Fruit fly (Drosophila melanogaster) whole organism, wandering third instar larva: Measurements from ENCODE around the gene Rtca.

Experiments
- Abd-B ChIP-seq: fragments of >200 bp; optimal IDR thresholded peaks from 2 replicates; lab custom pipeline; 2017; ENCODE audit warnings: missing biosample characterization, missing genetic modification characterization
- CG32264 ChIP-seq: fragments of 200-800 bp; sonication (Bioruptor generic); optimal IDR thresholded peaks from 2 replicates; lab custom pipeline; 2016; ENCODE audit warnings: missing biosample characterization, missing genetic modification characterization
- CG9705 ChIP-seq: fragments of 200-800 bp; sonication (Bioruptor generic); optimal IDR thresholded peaks from 2 replicates; lab custom pipeline; 2018; ENCODE audit warnings: missing biosample characterization, mild to moderate bottlenecking, missing genetic modification characterization
- CrebA ChIP-seq: fragments of 200-800 bp; sonication (Bioruptor generic); optimal IDR thresholded peaks from 2 replicates; lab custom pipeline; 2016; ENCODE audit warnings: missing biosample characterization, mild to moderate bottlenecking, missing genetic modification characterization, borderline replicate concordance
- Dfd ChIP-seq: fragments of >200 bp; optimal IDR thresholded peaks from 2 replicates; lab custom pipeline; 2017; ENCODE audit warnings: missing biosample characterization, missing genetic modification characterization
- Dif ChIP-seq: fragments of 200-275, 200-300 bp; sonication (Bioruptor generic); optimal IDR thresholded peaks from 2 replicates; lab custom pipeline; 2018; ENCODE audit warnings: missing biosample characterization, missing genetic modification characterization; ENCODE audit not compliant: partially characterized antibody
- GATAd ChIP-seq: sonication (Bioruptor generic); optimal IDR thresholded peaks from 2 replicates; lab custom pipeline; 2016; ENCODE audit warnings: missing biosample characterization, missing genetic modification characterization
- HLH106 ChIP-seq: fragments of 200-800 bp; optimal IDR thresholded peaks from 3 replicates; lab custom pipeline; 2019; ENCODE audit warnings: missing biosample characterization, mild to moderate bottlenecking, missing genetic modification characterization, moderate library complexity
- Hnf4 ChIP-seq: fragments of 200-800 bp; sonication (Bioruptor generic); optimal IDR thresholded peaks from 2 replicates; lab custom pipeline; 2016; ENCODE audit warnings: missing biosample characterization, mild to moderate bottlenecking, missing genetic modification characterization
- Hr78 ChIP-seq: fragments of >200 bp; optimal IDR thresholded peaks from 2 replicates; lab custom pipeline; 2017; ENCODE audit warnings: missing biosample characterization, missing genetic modification characterization
- Hr83 ChIP-seq: fragments of 200-300 bp; sonication (Bioruptor generic); optimal IDR thresholded peaks from 2 replicates; lab custom pipeline; 2016; ENCODE audit warnings: missing biosample characterization, mild to moderate bottlenecking, missing genetic modification characterization, moderate library complexity; ENCODE audit not compliant: poor library complexity, severe bottlenecking
- Jra ChIP-seq: sonication (Bioruptor generic); optimal IDR thresholded peaks from 2 replicates; lab custom pipeline; 2016; ENCODE audit warnings: missing biosample characterization, missing genetic modification characterization
- Mio ChIP-seq: sonication (Bioruptor generic); optimal IDR thresholded peaks from 2 replicates; lab custom pipeline; 2016; ENCODE audit warnings: missing biosample characterization, missing genetic modification characterization
- Myc ChIP-seq: fragments of >200 bp; optimal IDR thresholded peaks from 2 replicates; lab custom pipeline; 2017
- N ChIP-seq: fragments of >200 bp; optimal IDR thresholded peaks from 2 replicates; lab custom pipeline; 2018; ENCODE audit warnings: missing biosample characterization, missing external identifiers, missing genetic modification characterization
- OdsH ChIP-seq: fragments of 200-800 bp; sonication (Bioruptor generic); optimal IDR thresholded peaks from 2 replicates; lab custom pipeline; 2016; ENCODE audit warnings: missing biosample characterization, mild to moderate bottlenecking, missing genetic modification characterization
- Rel ChIP-seq, 2 experiments: fragments of 200-800 bp; sonication (Bioruptor generic) in 1 of 2; optimal IDR thresholded peaks; 2 replicates in 1 of 2; 3 replicates in 1 of 2; lab custom pipeline; 2016 to 2019; ENCODE audit warnings: mild to moderate bottlenecking in 2 of 2, missing biosample characterization in 2 of 2, missing genetic modification characterization in 2 of 2, moderate library complexity in 1 of 2
- Sp1 ChIP-seq: fragments of 200-800 bp; sonication (Bioruptor generic); optimal IDR thresholded peaks from 3 replicates; lab custom pipeline; 2019; ENCODE audit warnings: missing biosample characterization, mild to moderate bottlenecking, missing genetic modification characterization, moderate library complexity
- Vsx2 ChIP-seq: fragments of 200-300, 225-300 bp; sonication (Bioruptor generic); optimal IDR thresholded peaks from 2 replicates; lab custom pipeline; 2018; ENCODE audit warnings: missing biosample characterization, missing genetic modification characterization; ENCODE audit not compliant: partially characterized antibody
- br ChIP-seq: fragments of 200-800 bp; sonication (Bioruptor generic); optimal IDR thresholded peaks from 2 replicates; lab custom pipeline; 2016; ENCODE audit warnings: missing biosample characterization, missing genetic modification characterization
- brk ChIP-seq: fragments of 200-800 bp; sonication (Bioruptor generic); optimal IDR thresholded peaks from 2 replicates; lab custom pipeline; 2016; ENCODE audit warnings: missing biosample characterization, mild to moderate bottlenecking, missing genetic modification characterization
- dl ChIP-seq, 2 experiments: fragments of 175-275, 200-275 bp in 1 of 2; fragments of 200-275 bp in 1 of 2; sonication (Bioruptor generic); optimal IDR thresholded peaks; lab custom pipeline; 2018; ENCODE audit warnings: mild to moderate bottlenecking in 2 of 2, missing biosample characterization in 2 of 2, missing genetic modification characterization in 2 of 2, moderate library complexity in 2 of 2; ENCODE audit not compliant: partially characterized antibody in 2 of 2, insufficient read depth in 1 of 2
- dmrt93B ChIP-seq: fragments of 200-800 bp; sonication (Bioruptor generic); optimal IDR thresholded peaks from 2 replicates; lab custom pipeline; 2018; ENCODE audit warnings: missing biosample characterization, mild to moderate bottlenecking, missing genetic modification characterization
- dsf ChIP-seq: sonication (Bioruptor generic); optimal IDR thresholded peaks from 2 replicates; lab custom pipeline; 2016; ENCODE audit warnings: missing biosample characterization, missing genetic modification characterization, borderline replicate concordance
- ey ChIP-seq: fragments of 200-800 bp; sonication (Bioruptor generic); optimal IDR thresholded peaks from 2 replicates; lab custom pipeline; 2016; ENCODE audit warnings: missing biosample characterization, missing genetic modification characterization
- foxo ChIP-seq, 2 experiments: fragments of 200-800 bp; sonication (Bioruptor generic); optimal IDR thresholded peaks; 2 replicates in 1 of 2; 3 replicates in 1 of 2; lab custom pipeline; 2016 to 2017; ENCODE audit warnings: missing biosample characterization in 2 of 2, missing genetic modification characterization in 2 of 2
- fru ChIP-seq: fragments of 200-800 bp; sonication (Bioruptor generic); optimal IDR thresholded peaks from 3 replicates; lab custom pipeline; 2016; ENCODE audit warnings: missing biosample characterization, mild to moderate bottlenecking, missing genetic modification characterization
- h ChIP-seq: fragments of 200-800 bp; sonication (Bioruptor generic); optimal IDR thresholded peaks from 3 replicates; lab custom pipeline; 2016; ENCODE audit warnings: missing biosample characterization, mild to moderate bottlenecking, missing genetic modification characterization
- jim ChIP-seq: fragments of 175-275, 200-325 bp; sonication (Bioruptor generic); optimal IDR thresholded peaks from 2 replicates; lab custom pipeline; 2016; ENCODE audit warnings: missing biosample characterization, mild to moderate bottlenecking, missing genetic modification characterization
- lola ChIP-seq: fragments of >200 bp; optimal IDR thresholded peaks from 2 replicates; lab custom pipeline; 2017; ENCODE audit warnings: missing biosample characterization, missing genetic modification characterization
- pan ChIP-seq: fragments of >200 bp; optimal IDR thresholded peaks from 2 replicates; lab custom pipeline; 2017
- psq ChIP-seq: fragments of 200-800 bp; sonication (Bioruptor generic); optimal IDR thresholded peaks from 3 replicates; lab custom pipeline; 2017; ENCODE audit warnings: missing biosample characterization, mild to moderate bottlenecking, missing genetic modification characterization, moderate library complexity
- rgr ChIP-seq: fragments of 200-800 bp; sonication (Bioruptor generic); optimal IDR thresholded peaks from 3 replicates; lab custom pipeline; 2016; ENCODE audit warnings: missing biosample characterization, mild to moderate bottlenecking, missing genetic modification characterization
- sage ChIP-seq: fragments of 200-800 bp; sonication (Bioruptor generic); optimal IDR thresholded peaks from 2 replicates; lab custom pipeline; 2016; ENCODE audit warnings: missing biosample characterization, mild to moderate bottlenecking, missing genetic modification characterization
- sv ChIP-seq: fragments of 200-800 bp; sonication (Bioruptor generic); optimal IDR thresholded peaks from 3 replicates; lab custom pipeline; 2016; ENCODE audit warnings: missing biosample characterization, missing genetic modification characterization
- tai ChIP-seq: sonication (Bioruptor generic); optimal IDR thresholded peaks from 2 replicates; lab custom pipeline; 2016; ENCODE audit warnings: missing biosample characterization, missing genetic modification characterization
- usp ChIP-seq: fragments of >200 bp; optimal IDR thresholded peaks from 2 replicates; lab custom pipeline; 2017; ENCODE audit warnings: missing biosample characterization, missing genetic modification characterization
- woc ChIP-seq: sonication (Bioruptor generic); optimal IDR thresholded peaks from 2 replicates; lab custom pipeline; 2016; ENCODE audit warnings: missing biosample characterization, mild to moderate bottlenecking, missing genetic modification characterization

The Rtca gene

DNA sequence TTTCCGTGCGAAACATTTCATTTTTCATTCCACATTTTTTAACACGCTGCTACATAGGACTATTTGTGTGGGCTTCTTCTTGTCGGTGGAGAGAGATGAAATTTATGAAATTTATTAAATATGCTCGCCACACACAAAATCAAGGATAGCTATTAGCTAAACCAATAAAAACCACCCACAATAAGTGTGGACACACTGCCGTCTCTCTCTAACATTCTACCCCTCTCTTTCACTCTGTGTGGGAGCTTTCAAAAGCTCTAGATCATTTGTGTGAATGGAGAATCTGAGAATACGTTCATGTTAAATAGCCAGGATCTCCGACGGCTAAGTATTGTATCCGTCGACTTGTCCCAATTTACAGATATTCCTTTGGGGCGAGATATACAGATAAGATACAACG is 34.6 kb upstream of the Rtca start:
- TF ChIP-seq Rel (GFP tag; optimal IDR thresholded peaks at IDR 0.05; lab: Kevin White, UChicago) (no peak), Rel (tag; optimal IDR thresholded peaks at IDR 0.05; lab: Kevin White, UChicago) (no peak), dmrt93B (GFP tag; lab: Kevin White, UChicago) (no peak), brk (no peak), Myc (lab: Kevin White, UChicago) (no peak), Hr83 (GFP tag; lab: Kevin White, UChicago) (no peak), sage (GFP tag; lab: Kevin White, UChicago) (no peak), CG9705 (no peak), Mio (GFP tag; lab: Kevin White, UChicago) (no peak), Jra (GFP tag; lab: Kevin White, UChicago) (no peak)

dm6 chrX:2041312-2041918 is 30.8 kb upstream of the Rtca start, which contains the start of gene CG4313:
TSS of gene CG4313 (plus strand) at chrX:2041868.
- TF ChIP-seq Abd-B (GFP tag; lab: Kevin White, UChicago) (no peak), dl (GFP tag; optimal IDR thresholded peaks at IDR 0.05; lab: Kevin White, UChicago; ENCODE audit: insufficient read depth in 1 of 2, partially characterized antibody in 2 of 2) (no peak), CG9705 (peak; percentile 64), Vsx2 (no peak), Sp1 (GFP tag; lab: Kevin White, UChicago) (peak; percentile 74), HLH106 (tag; lab: Kevin White, UChicago) (peak; percentile 80), usp (GFP tag; lab: Kevin White, UChicago) (no peak), rgr (GFP tag; lab: Kevin White, UChicago) (peak; percentile 67), Jra (GFP tag; lab: Kevin White, UChicago) (peak; percentile 76), Hr78 (no peak), jim (no peak), Mio (GFP tag; lab: Kevin White, UChicago) (no peak), CG32264 (GFP tag; lab: Kevin White, UChicago) (no peak), Dif (GFP tag; lab: Kevin White, UChicago) (no peak), N (GFP tag; lab: Kevin White, UChicago) (no peak), CrebA (GFP tag; lab: Kevin White, UChicago) (no peak), br (peak; percentile 75), Hnf4 (GFP tag; lab: Kevin White, UChicago) (peak; percentile 68), dsf (GFP tag; lab: Kevin White, UChicago) (no peak), tai (GFP tag; lab: Kevin White, UChicago) (no peak), sage (GFP tag; lab: Kevin White, UChicago) (peak; percentile 41), GATAd (peak; percentile 33), sv (peak; percentile 54), brk (no peak), OdsH (GFP tag; lab: Kevin White, UChicago) (peak; percentile 67), h (GFP tag; lab: Kevin White, UChicago) (peak; percentile 81), psq (GFP tag; lab: Kevin White, UChicago) (peak; percentile 60), Myc (lab: Kevin White, UChicago) (peak; percentile 89), woc (GFP tag; lab: Kevin White, UChicago) (peak; percentile 82), Hr83 (GFP tag; lab: Kevin White, UChicago) (no peak), pan (lab: Kevin White, UChicago) (no peak), ey (GFP tag; lab: Kevin White, UChicago) (peak; percentile 72), Rel (GFP tag; optimal IDR thresholded peaks at IDR 0.05; lab: Kevin White, UChicago) (no peak), Rel (tag; optimal IDR thresholded peaks at IDR 0.05; lab: Kevin White, UChicago) (peak; percentile 28), fru (GFP tag; lab: Kevin White, UChicago) (peak; percentile 80), dmrt93B (GFP tag; lab: Kevin White, UChicago) (peak; percentile 60), foxo (GFP tag; optimal IDR thresholded peaks at IDR 0.05; lab: Kevin White, UChicago) (peak in 1 of 2 experiments; percentile 81), Dfd (GFP tag; lab: Kevin White, UChicago) (no peak), lola (GFP tag; lab: Kevin White, UChicago) (no peak)
